Fruit fly (Drosophila melanogaster) whole organism, embryonic: Measurements from ENCODE around the gene Snapin.

Experiments used
- Antp ChIP-seq: fragments of 200-800 bp; sonication (Bioruptor generic); optimal IDR thresholded peaks from 3 replicates; lab custom pipeline; 2016; ENCODE audit warnings: missing biosample characterization, missing genetic modification characterization
- Bdp1 ChIP-seq: fragments of 200-800 bp; sonication (Bioruptor generic); optimal IDR thresholded peaks from 3 replicates; lab custom pipeline; 2016; ENCODE audit warnings: missing biosample characterization, missing genetic modification characterization
- CG10147 ChIP-seq: fragments of 200-800 bp; sonication (Bioruptor generic); optimal IDR thresholded peaks from 2 replicates; lab custom pipeline; 2019; ENCODE audit warnings: missing biosample characterization, mild to moderate bottlenecking, missing genetic modification characterization, moderate library complexity
- CG10366 ChIP-seq: fragments of 200-800 bp; sonication (Bioruptor generic); IDR thresholded peaks from 2 replicates; pipeline ENCODE4 v1.3.6; 2022; ENCODE audit warnings: missing biosample characterization, missing genetic modification characterization
- CG12769 ChIP-seq: fragments of 200-800 bp; sonication (Bioruptor generic); optimal IDR thresholded peaks from 2 replicates; lab custom pipeline; 2019; ENCODE audit warnings: missing biosample characterization, mild to moderate bottlenecking, missing genetic modification characterization, moderate library complexity
- CG14667 ChIP-seq: fragments of 200-800 bp; sonication (Bioruptor generic); IDR thresholded peaks from 2 replicates; pipeline ENCODE4 v1.3.6; 2022; ENCODE audit warnings: missing biosample characterization, missing genetic modification characterization
- CG15011 ChIP-seq: fragments of 200-800 bp; sonication (Bioruptor generic); optimal IDR thresholded peaks from 3 replicates; lab custom pipeline; 2018; ENCODE audit warnings: missing biosample characterization, mild to moderate bottlenecking, missing genetic modification characterization
- CG15514 ChIP-seq: fragments of 200-800 bp; sonication (Bioruptor generic); optimal IDR thresholded peaks from 3 replicates; lab custom pipeline; 2017; ENCODE audit warnings: missing biosample characterization, missing genetic modification characterization, mild to moderate bottlenecking, moderate library complexity, missing genetic modification reagents
- CG16815 ChIP-seq: fragments of 200-800 bp; sonication (Bioruptor generic); optimal IDR thresholded peaks from 3 replicates; lab custom pipeline; 2017; ENCODE audit warnings: missing biosample characterization, mild to moderate bottlenecking, missing genetic modification characterization
- CG2678 ChIP-seq: fragments of 200-800 bp; sonication (Bioruptor generic); optimal IDR thresholded peaks from 3 replicates; lab custom pipeline; 2019; ENCODE audit warnings: missing biosample characterization, mild to moderate bottlenecking, missing genetic modification characterization, moderate library complexity
- CG33213 ChIP-seq: fragments of 200-800 bp; sonication (Bioruptor generic); optimal IDR thresholded peaks from 3 replicates; lab custom pipeline; 2016; ENCODE audit warnings: missing biosample characterization, missing genetic modification characterization
- CG3847 ChIP-seq: fragments of 200-800 bp; sonication (Bioruptor generic); IDR thresholded peaks from 2 replicates; pipeline ENCODE4 v1.3.6; 2022; ENCODE audit warnings: missing biosample characterization, missing genetic modification characterization
- CG4282 ChIP-seq: fragments of 200-800 bp; sonication (Bioruptor generic); optimal IDR thresholded peaks from 2 replicates; lab custom pipeline; 2016; ENCODE audit warnings: missing biosample characterization, missing genetic modification characterization
- CG4404 ChIP-seq: fragments of 200-800 bp; sonication (Bioruptor generic); IDR thresholded peaks from 2 replicates; pipeline ENCODE4 v1.3.6; 2022; ENCODE audit warnings: missing biosample characterization, missing genetic modification characterization
- CG4854 ChIP-seq: fragments of 200-800 bp; sonication (Bioruptor generic); optimal IDR thresholded peaks from 2 replicates; lab custom pipeline; 2016; ENCODE audit warnings: missing biosample characterization, missing genetic modification characterization, inconsistent platforms
- CG6272 ChIP-seq: fragments of 200-800 bp; sonication (Bioruptor generic); IDR thresholded peaks from 2 replicates; pipeline ENCODE4 v1.3.6; 2022; ENCODE audit warnings: missing biosample characterization, missing genetic modification characterization
- CG7839 ChIP-seq: fragments of 200-800 bp; sonication (Bioruptor generic); optimal IDR thresholded peaks from 3 replicates; lab custom pipeline; 2018; ENCODE audit warnings: missing biosample characterization, mild to moderate bottlenecking, missing genetic modification characterization, moderate library complexity
- D19B ChIP-seq: fragments of 200-800 bp; sonication (Bioruptor generic); optimal IDR thresholded peaks from 2 replicates; lab custom pipeline; 2017; ENCODE audit warnings: missing biosample characterization, mild to moderate bottlenecking, missing genetic modification characterization
- Dfd ChIP-seq, 2 experiments: fragments of >200 bp; optimal IDR thresholded peaks; 2 replicates each; lab custom pipeline; 2017; ENCODE audit warnings: missing biosample characterization in 2 of 2, missing genetic modification characterization in 2 of 2
- Gug ChIP-seq: fragments of 200-800 bp; sonication (Bioruptor generic); IDR thresholded peaks from 4 replicates; pipeline ENCODE4 v1.3.6; 2022; ENCODE audit warnings: missing biosample characterization, missing genetic modification characterization
- H15 ChIP-seq: fragments of 200-800 bp; sonication (Bioruptor generic); IDR thresholded peaks from 3 replicates; pipeline ENCODE4 v1.3.6; 2022; ENCODE audit warnings: missing biosample characterization, missing genetic modification characterization
- HHEX ChIP-seq: fragments of 200-800 bp; sonication (Bioruptor generic); optimal IDR thresholded peaks from 3 replicates; lab custom pipeline; 2017; ENCODE audit warnings: missing biosample characterization, mild to moderate bottlenecking, missing genetic modification characterization, missing genetic modification reagents
- Hand ChIP-seq: fragments of 200-800 bp; sonication (Bioruptor generic); optimal IDR thresholded peaks from 2 replicates; lab custom pipeline; 2017; ENCODE audit warnings: mild to moderate bottlenecking, missing biosample characterization, missing genetic modification reagents, missing genetic modification characterization
- Hr3 ChIP-seq: fragments of 200-800 bp; sonication (Bioruptor generic); optimal IDR thresholded peaks from 3 replicates; lab custom pipeline; 2016; ENCODE audit warnings: missing biosample characterization, missing genetic modification characterization
- MBD-R2 ChIP-seq: fragments of 200-800 bp; sonication (Bioruptor generic); IDR thresholded peaks from 2 replicates; pipeline ENCODE4 v1.3.6; 2022; ENCODE audit warnings: missing biosample characterization, missing genetic modification characterization
- Rfx ChIP-seq: fragments of 200-800 bp; sonication (Bioruptor generic); IDR thresholded peaks from 2 replicates; pipeline ENCODE4 v1.3.6; 2022; ENCODE audit warnings: missing biosample characterization, missing genetic modification characterization
- bcd ChIP-seq: fragments of 200-800 bp; sonication (Bioruptor generic); optimal IDR thresholded peaks from 2 replicates; lab custom pipeline; 2017; ENCODE audit warnings: missing biosample characterization, mild to moderate bottlenecking, missing genetic modification characterization
- chn ChIP-seq: fragments of 200-800 bp; sonication (Bioruptor generic); optimal IDR thresholded peaks from 2 replicates; lab custom pipeline; 2016; ENCODE audit warnings: missing biosample characterization, missing genetic modification characterization
- dmrt99B ChIP-seq: fragments of 200-800 bp; sonication (Bioruptor generic); optimal IDR thresholded peaks from 2 replicates; lab custom pipeline; 2018; ENCODE audit warnings: missing biosample characterization, mild to moderate bottlenecking, missing genetic modification characterization, moderate library complexity
- fru ChIP-seq: fragments of >200 bp; optimal IDR thresholded peaks from 2 replicates; lab custom pipeline; 2017
- ftz-f1 ChIP-seq: fragments of 200-800 bp; sonication (Bioruptor generic); optimal IDR thresholded peaks from 2 replicates; lab custom pipeline; 2016; ENCODE audit warnings: missing biosample characterization, missing genetic modification characterization
- gem ChIP-seq: fragments of 200-800 bp; sonication (Bioruptor generic); optimal IDR thresholded peaks from 2 replicates; lab custom pipeline; 2019; ENCODE audit warnings: missing biosample characterization, mild to moderate bottlenecking, missing genetic modification characterization, moderate library complexity
- grau ChIP-seq: fragments of 200-800 bp; optimal IDR thresholded peaks from 3 replicates; lab custom pipeline; 2019; ENCODE audit warnings: missing biosample characterization, mild to moderate bottlenecking, missing genetic modification characterization, moderate library complexity
- gro ChIP-seq: fragments of 200-800 bp; sonication (Bioruptor generic); optimal IDR thresholded peaks from 2 replicates; lab custom pipeline; 2016; ENCODE audit warnings: missing biosample characterization, missing genetic modification characterization
- her ChIP-seq: fragments of 200-800 bp; sonication (Bioruptor generic); optimal IDR thresholded peaks from 2 replicates; lab custom pipeline; 2016; ENCODE audit warnings: missing biosample characterization, missing genetic modification characterization
- ind ChIP-seq: fragments of 200-800 bp; sonication (Bioruptor generic); optimal IDR thresholded peaks from 3 replicates; lab custom pipeline; 2016; ENCODE audit warnings: missing biosample characterization, missing genetic modification characterization
- odd ChIP-seq: fragments of 200-800 bp; sonication (Bioruptor generic); optimal IDR thresholded peaks from 2 replicates; lab custom pipeline; 2017; ENCODE audit warnings: missing biosample characterization, mild to moderate bottlenecking, missing genetic modification characterization
- so ChIP-seq: fragments of 200-800 bp; sonication (Bioruptor generic); IDR thresholded peaks from 3 replicates; pipeline ENCODE4 v1.3.6; 2022; ENCODE audit warnings: missing biosample characterization, missing genetic modification characterization
- stc ChIP-seq: fragments of 200-800 bp; sonication (Bioruptor generic); IDR thresholded peaks from 2 replicates; pipeline ENCODE4 v1.3.6; 2022; ENCODE audit warnings: missing biosample characterization, missing genetic modification characterization
- tap ChIP-seq: fragments of 200-800 bp; optimal IDR thresholded peaks from 3 replicates; lab custom pipeline; 2019; ENCODE audit warnings: missing biosample characterization, mild to moderate bottlenecking, missing genetic modification characterization, moderate library complexity
- unpg ChIP-seq: fragments of 200-800 bp; sonication (Bioruptor generic); optimal IDR thresholded peaks from 3 replicates; lab custom pipeline; 2018; ENCODE audit warnings: missing biosample characterization, mild to moderate bottlenecking, missing genetic modification characterization, moderate library complexity
- vvl ChIP-seq: fragments of 200-800 bp; sonication (Bioruptor generic); IDR thresholded peaks from 2 replicates; pipeline ENCODE4 v1.3.6; 2022; ENCODE audit warnings: missing biosample characterization, missing genetic modification characterization
- yki ChIP-seq: fragments of >200 bp; optimal IDR thresholded peaks from 3 replicates; lab custom pipeline; 2018

The Snapin gene

dm6 chr2L:2723100-2723499 lies 36.4 kb downstream of the Snapin start (continued):
- TF ChIP-seq CG10147 (GFP tag; lab: Kevin White, UChicago) (no peak), her (GFP tag; lab: Kevin White, UChicago) (no peak), gro (no peak), bcd (GFP tag; lab: Kevin White, UChicago) (peak; percentile 12), CG15514 (GFP tag; lab: Kevin White, UChicago) (peak; percentile 15), H15 (GFP tag; lab: Robert Waterston, UW) (peak; percentile 25; the same call in 1 of the 3 replicates), CG15011 (no peak), vvl (peak; percentile 53; the same call in 1 of the 2 replicates), Gug (GFP tag; lab: Robert Waterston, UW) (0 out of 4 replicates have a peak, but pooled peaks have one; percentile 7), CG16815 (GFP tag; lab: Kevin White, UChicago) (no peak), CG4282 (GFP tag; lab: Kevin White, UChicago) (no peak), MBD-R2 (peak; percentile 24; the same call in 1 of the 2 replicates), CG14667 (GFP tag; lab: Robert Waterston, UW) (0 out of 2 replicates have a peak, but pooled peaks have one; percentile 13), Antp (GFP tag; lab: Kevin White, UChicago) (peak; percentile 6), CG2678 (tag; lab: Kevin White, UChicago) (peak; percentile 52), CG3847 (no peak), stc (GFP tag; lab: Robert Waterston, UW) (no peak), Rfx (GFP tag; lab: Robert Waterston, UW) (peak; percentile 65), Bdp1 (GFP tag; lab: Kevin White, UChicago) (no peak), HHEX (GFP tag; lab: Kevin White, UChicago) (peak; percentile 7), CG10366 (GFP tag; lab: Robert Waterston, UW) (peak; percentile 36), grau (tag; lab: Kevin White, UChicago) (peak; percentile 31), tap (tag; lab: Kevin White, UChicago) (no peak), fru (lab: Kevin White, UChicago) (no peak), CG6272 (GFP tag; lab: Robert Waterston, UW) (no peak), CG7839 (tag; lab: Kevin White, UChicago) (peak; percentile 42), so (no peak), CG33213 (no peak), CG12769 (tag; lab: Kevin White, UChicago) (peak; percentile 64), Hr3 (GFP tag; lab: Kevin White, UChicago) (no peak), unpg (GFP tag; lab: Kevin White, UChicago) (no peak), ftz-f1 (no peak), Dfd (GFP tag; optimal IDR thresholded peaks at IDR 0.05; lab: Kevin White, UChicago) (no peak), dmrt99B (tag; lab: Kevin White, UChicago) (peak; percentile 30), D19B (GFP tag; lab: Kevin White, UChicago) (peak; percentile 77), yki (lab: Kevin White, UChicago) (no peak), gem (tag; lab: Kevin White, UChicago) (peak; percentile 45), ind (GFP tag; lab: Kevin White, UChicago) (peak; percentile 18), chn (GFP tag; lab: Kevin White, UChicago) (no peak), CG4404 (GFP tag; lab: Robert Waterston, UW) (peak; percentile 22; the same call in 1 of the 2 replicates), Hand (GFP tag; lab: Kevin White, UChicago) (peak; percentile 4), odd (GFP tag; lab: Kevin White, UChicago) (no peak), CG4854 (no peak)
- TF ChIP-seq, all 482 proteins: peak for 68
